Worm (Caenorhabditis elegans) whole organism, midembryonic: ENCODE data around the gene fbxc-26.

Source experiments
- cog-1 ChIP-seq: sonication (generic microtip); optimal IDR thresholded peaks from 2 replicates; lab custom pipeline; 2016; ENCODE audit warnings: missing genetic modification characterization, missing compliant biosample characterization
- flt-1 ChIP-seq: fragments of 200-800 bp; sonication (Bioruptor generic); IDR thresholded peaks from 2 replicates; pipeline ENCODE4 v1.3.6; 2022; ENCODE audit warnings: missing genetic modification characterization, missing compliant biosample characterization
- med-1 ChIP-seq: sonication (generic microtip); optimal IDR thresholded peaks from 2 replicates; lab custom pipeline; 2017; ENCODE audit warnings: missing genetic modification characterization, mild to moderate bottlenecking, missing compliant biosample characterization, antibody characterized with exemption, missing genetic modification reagents; ENCODE audit not compliant: insufficient read depth
- ref-1 ChIP-seq: fragments of 200-800 bp; sonication (Bioruptor generic); conservative IDR thresholded peaks from 2 replicates; pipeline ENCODE4 v1.3.6; 2022; ENCODE audit warnings: missing genetic modification reagents, missing genetic modification characterization, missing compliant biosample characterization
- tab-1 ChIP-seq: fragments of 200-800 bp; sonication (Bioruptor generic); IDR thresholded peaks from 2 replicates; pipeline ENCODE4 v1.3.6; 2022; ENCODE audit warnings: missing genetic modification characterization, missing compliant biosample characterization
- ztf-23 ChIP-seq: fragments of 200-800 bp; sonication (Bioruptor generic); IDR thresholded peaks from 2 replicates; pipeline ENCODE4 v1.3.6; 2022; ENCODE audit warnings: missing genetic modification reagents, missing genetic modification characterization, missing compliant biosample characterization

DNA sequence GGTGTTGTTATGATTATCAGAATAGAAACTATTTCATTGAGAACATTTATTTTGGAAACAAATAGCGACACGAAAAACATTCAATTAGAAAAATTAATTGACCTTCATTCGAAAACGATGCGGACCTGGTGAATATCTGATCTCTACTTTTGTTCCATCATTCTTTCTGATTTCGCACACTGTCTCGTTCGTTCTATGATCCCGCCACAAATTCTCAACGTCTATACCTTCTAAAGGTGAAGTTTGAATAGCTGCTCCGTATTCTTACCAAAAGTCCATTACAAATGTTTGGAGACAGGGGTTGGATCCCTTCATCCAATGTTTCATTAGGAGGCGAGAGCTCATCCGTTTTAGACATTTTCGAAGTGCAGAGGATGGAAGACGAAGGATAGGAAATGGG is 42.6 kb downstream of the fbxc-26 start, which contains the start of gene fbxb-16:
- TF ChIP-seq ref-1 (GFP tag; lab: Robert Waterston, UW) = no peak
- no peak for TF ChIP-seq ztf-23
- TF ChIP-seq tab-1 (GFP tag; lab: Robert Waterston, UW) = no peak
- no peak for TF ChIP-seq med-1 (GFP tag; lab: Kevin White, UChicago)
- no peak for TF ChIP-seq cog-1 (tag; lab: Kevin White, UChicago)
- TF ChIP-seq flt-1 (GFP tag; lab: Robert Waterston, UW) = no peak
